Fruit fly (Drosophila melanogaster) whole organism, pupa: Measurements from ENCODE around the gene CG1835.

Experiments used
- CG10348 ChIP-seq: fragments of 200-800 bp; sonication (Bioruptor generic); IDR thresholded peaks from 2 replicates; pipeline ENCODE4 v1.3.6; 2022; ENCODE audit warnings: missing biosample characterization, missing genetic modification characterization
- CG12605 ChIP-seq: fragments of 200-800 bp; sonication (Bioruptor generic); IDR thresholded peaks from 2 replicates; pipeline ENCODE4 v1.3.6; 2022; ENCODE audit warnings: missing biosample characterization, missing genetic modification characterization
- CG13204 ChIP-seq: fragments of 200-800 bp; sonication (Bioruptor generic); optimal IDR thresholded peaks from 2 replicates; lab custom pipeline; 2018; ENCODE audit warnings: missing biosample characterization, mild to moderate bottlenecking, missing genetic modification characterization, moderate library complexity
- CG14655 ChIP-seq: fragments of 200-800 bp; sonication (Bioruptor generic); optimal IDR thresholded peaks from 3 replicates; lab custom pipeline; 2017; ENCODE audit warnings: mild to moderate bottlenecking, missing biosample characterization, missing genetic modification reagents, missing genetic modification characterization
- CG15710 ChIP-seq: fragments of 200-800 bp; sonication (Bioruptor generic); optimal IDR thresholded peaks from 2 replicates; lab custom pipeline; 2018; ENCODE audit warnings: missing biosample characterization, mild to moderate bottlenecking, missing genetic modification characterization, moderate library complexity
- CG17806 ChIP-seq: fragments of 200-800 bp; sonication (Bioruptor generic); optimal IDR thresholded peaks from 2 replicates; lab custom pipeline; 2018; ENCODE audit warnings: missing biosample characterization, mild to moderate bottlenecking, missing genetic modification characterization, moderate library complexity
- CG32121 ChIP-seq: fragments of 200-800 bp; sonication (Bioruptor generic); IDR thresholded peaks from 2 replicates; pipeline ENCODE4 v1.3.6; 2022; ENCODE audit warnings: missing biosample characterization, missing genetic modification characterization
- CG34367 ChIP-seq: fragments of 200-800 bp; sonication (Bioruptor generic); optimal IDR thresholded peaks from 2 replicates; lab custom pipeline; 2018; ENCODE audit warnings: missing biosample characterization, mild to moderate bottlenecking, missing genetic modification characterization
- CG4496 ChIP-seq: fragments of 200-800 bp; sonication (Bioruptor generic); IDR thresholded peaks from 3 replicates; pipeline ENCODE4 v1.3.6; 2022; ENCODE audit warnings: missing biosample characterization, missing genetic modification characterization
- CG8159 ChIP-seq: fragments of 200-800 bp; sonication (Bioruptor generic); optimal IDR thresholded peaks from 3 replicates; lab custom pipeline; 2018; ENCODE audit warnings: missing biosample characterization, mild to moderate bottlenecking, missing genetic modification characterization, moderate library complexity
- CG8301 ChIP-seq: fragments of 200-800 bp; sonication (Bioruptor generic); optimal IDR thresholded peaks from 2 replicates; lab custom pipeline; 2018; ENCODE audit warnings: missing biosample characterization, mild to moderate bottlenecking, missing genetic modification characterization
- CG9948 ChIP-seq: fragments of 200-800 bp; sonication (Bioruptor generic); optimal IDR thresholded peaks from 2 replicates; lab custom pipeline; 2018; ENCODE audit warnings: missing biosample characterization, mild to moderate bottlenecking, missing genetic modification characterization, moderate library complexity
- D1 ChIP-seq: fragments of 200-800 bp; sonication (Bioruptor generic); optimal IDR thresholded peaks from 2 replicates; lab custom pipeline; 2018; ENCODE audit warnings: missing biosample characterization, mild to moderate bottlenecking, missing genetic modification characterization, moderate library complexity
- EcR ChIP-seq: fragments of 200-800 bp; sonication (Bioruptor generic); optimal IDR thresholded peaks from 3 replicates; lab custom pipeline; 2019; ENCODE audit warnings: missing biosample characterization, missing genetic modification characterization, mild to moderate bottlenecking, moderate library complexity, missing genetic modification reagents
- Ets98B ChIP-seq: fragments of 200-800 bp; sonication (Bioruptor generic); IDR thresholded peaks from 2 replicates; pipeline ENCODE4 v1.3.6; 2022; ENCODE audit warnings: missing biosample characterization, missing genetic modification characterization
- Pif1A ChIP-seq: fragments of 200-800 bp; sonication (Bioruptor generic); optimal IDR thresholded peaks from 3 replicates; lab custom pipeline; 2016; ENCODE audit warnings: missing biosample characterization, missing genetic modification characterization
- Pif1B ChIP-seq: fragments of 200-800 bp; sonication (Bioruptor generic); optimal IDR thresholded peaks from 3 replicates; lab custom pipeline; 2016; ENCODE audit warnings: missing biosample characterization, missing genetic modification characterization
- Snoo ChIP-seq: fragments of 200-800 bp; sonication (Bioruptor generic); optimal IDR thresholded peaks from 3 replicates; lab custom pipeline; 2017; ENCODE audit warnings: missing biosample characterization, mild to moderate bottlenecking, missing genetic modification characterization, inconsistent platforms
- fd96Ca ChIP-seq: fragments of 200-800 bp; sonication (Bioruptor generic); IDR thresholded peaks from 3 replicates; pipeline ENCODE4 v1.3.6; 2022; ENCODE audit warnings: missing biosample characterization, missing genetic modification characterization
- gl ChIP-seq: fragments of 200-800 bp; sonication (Bioruptor generic); optimal IDR thresholded peaks from 2 replicates; lab custom pipeline; 2018; ENCODE audit warnings: missing biosample characterization, mild to moderate bottlenecking, missing genetic modification characterization
- rn ChIP-seq: fragments of 200-800 bp; sonication (Bioruptor generic); IDR thresholded peaks from 2 replicates; pipeline ENCODE4 v1.3.6; 2022; ENCODE audit warnings: missing biosample characterization, missing genetic modification characterization

CG1835 gene

dm6 chrX:20638054-20638453, 23.7 kb upstream of the CG1835 start:
- TF ChIP-seq Snoo (tag; lab: Kevin White, UChicago) = no peak
- TF ChIP-seq rn (GFP tag; lab: Robert Waterston, UW) = no peak
- TF ChIP-seq CG34367 (tag; lab: Kevin White, UChicago) = no peak
- TF ChIP-seq fd96Ca = no peak
- TF ChIP-seq gl (tag; lab: Kevin White, UChicago) = no peak
- no peak for TF ChIP-seq Ets98B (GFP tag; lab: Robert Waterston, UW)
- no peak for TF ChIP-seq CG17806 (tag; lab: Kevin White, UChicago)
- TF ChIP-seq CG32121 = no peak

dm6 chrX:20643385-20643784, 18.3 kb upstream of the CG1835 start:
- TF ChIP-seq gl (tag; lab: Kevin White, UChicago) (no peak), rn (GFP tag; lab: Robert Waterston, UW) (no peak), CG10348 (GFP tag; lab: Robert Waterston, UW) (no peak), Ets98B (GFP tag; lab: Robert Waterston, UW) (no peak), CG4496 (GFP tag; lab: Robert Waterston, UW) (no peak), CG32121 (no peak), CG12605 (GFP tag; lab: Robert Waterston, UW) (no peak), fd96Ca (no peak), D1 (tag; lab: Kevin White, UChicago) (no peak)
- TF ChIP-seq, all 21 proteins: peak for 0

DNA sequence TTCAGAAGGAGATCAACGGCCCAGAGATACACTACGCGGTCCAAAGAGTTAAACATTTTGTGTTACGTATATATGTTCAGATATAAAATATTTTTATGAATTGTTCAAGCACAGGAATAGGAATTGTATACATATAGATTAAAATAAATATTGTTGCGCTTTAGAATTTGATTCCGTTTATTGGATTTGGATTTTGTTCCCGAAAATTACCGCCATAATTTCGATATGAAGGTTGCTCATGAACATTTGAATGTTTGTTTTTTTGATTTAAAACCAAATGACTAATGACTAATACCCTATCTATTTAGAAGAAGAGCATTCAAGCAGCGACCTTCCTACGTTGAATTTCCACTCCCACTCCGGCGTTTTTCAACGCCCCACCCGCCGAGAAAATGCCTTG, 17.8 kb upstream of the CG1835 start:
- TF ChIP-seq CG14655 (GFP tag; lab: Kevin White, UChicago) (no peak), Pif1B (GFP tag; lab: Kevin White, UChicago) (no peak), Snoo (tag; lab: Kevin White, UChicago) (no peak), CG4496 (GFP tag; lab: Robert Waterston, UW) (no peak), CG15710 (tag; lab: Kevin White, UChicago) (no peak), rn (GFP tag; lab: Robert Waterston, UW) (no peak), CG12605 (GFP tag; lab: Robert Waterston, UW) (no peak), CG32121 (no peak), CG13204 (no peak), CG8301 (tag; lab: Kevin White, UChicago) (no peak), Ets98B (GFP tag; lab: Robert Waterston, UW) (no peak), CG17806 (tag; lab: Kevin White, UChicago) (no peak), fd96Ca (no peak), gl (tag; lab: Kevin White, UChicago) (no peak), CG8159 (tag; lab: Kevin White, UChicago) (no peak)
- TF ChIP-seq, all 21 proteins: peak for 0

DNA sequence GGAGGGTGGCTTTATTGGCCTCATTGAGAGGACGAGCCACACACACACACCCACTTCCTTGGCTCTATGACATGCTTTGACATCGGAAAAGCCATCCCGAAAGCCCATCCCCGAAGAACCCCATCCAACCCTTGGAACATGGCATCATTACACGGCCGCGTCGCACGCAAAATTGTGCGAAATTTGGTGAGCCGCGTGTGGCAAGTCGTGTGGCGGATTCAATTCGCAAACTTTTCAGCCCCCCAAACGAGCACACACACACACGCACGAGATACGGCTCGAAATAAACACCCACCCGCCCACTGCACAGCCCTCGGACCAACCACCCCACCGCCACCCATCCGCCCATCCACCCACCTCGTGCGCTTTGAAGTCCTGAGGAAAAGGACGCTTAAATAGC, 15.5 kb upstream of the CG1835 start:
- no peak for TF ChIP-seq gl (tag; lab: Kevin White, UChicago)
- no peak for TF ChIP-seq EcR (GFP tag; lab: Kevin White, UChicago)
- TF ChIP-seq Pif1A (GFP tag; lab: Kevin White, UChicago) = no peak
- no peak for TF ChIP-seq CG8159 (tag; lab: Kevin White, UChicago)
- TF ChIP-seq CG12605 (GFP tag; lab: Robert Waterston, UW) = no peak
- TF ChIP-seq CG17806 (tag; lab: Kevin White, UChicago) = no peak
- TF ChIP-seq Ets98B (GFP tag; lab: Robert Waterston, UW) = no peak
- TF ChIP-seq CG4496 (GFP tag; lab: Robert Waterston, UW) = no peak
- no peak for TF ChIP-seq CG15710 (tag; lab: Kevin White, UChicago)
- TF ChIP-seq Pif1B (GFP tag; lab: Kevin White, UChicago) = no peak
- TF ChIP-seq CG13204 = no peak
- TF ChIP-seq CG10348 (GFP tag; lab: Robert Waterston, UW) = no peak
- TF ChIP-seq CG14655 (GFP tag; lab: Kevin White, UChicago) = no peak
- TF ChIP-seq CG9948 (tag; lab: Kevin White, UChicago) = no peak
- no peak for TF ChIP-seq D1 (tag; lab: Kevin White, UChicago)

DNA sequence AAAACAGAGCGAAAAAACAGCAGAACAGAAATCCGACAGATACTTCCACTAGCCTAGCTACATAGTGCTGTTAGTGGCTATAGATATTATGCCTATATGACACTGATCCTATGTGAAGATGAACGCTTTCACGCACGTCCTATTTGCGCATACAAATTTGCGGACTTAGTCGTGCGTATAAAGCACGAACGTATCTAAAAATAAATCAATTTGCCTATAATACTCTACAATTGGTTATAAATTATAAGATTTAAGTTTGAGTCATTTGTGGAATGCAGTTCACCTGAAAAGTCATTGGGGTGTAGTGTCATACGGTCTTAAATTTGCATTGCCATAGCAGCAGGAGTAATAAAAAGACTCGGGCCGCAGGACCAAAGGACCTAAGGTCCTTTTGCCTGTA, 9.4 kb upstream of the CG1835 start:
- TF ChIP-seq CG8159 (tag; lab: Kevin White, UChicago) = no peak
- TF ChIP-seq CG8301 (tag; lab: Kevin White, UChicago) = no peak
- TF ChIP-seq CG4496 (GFP tag; lab: Robert Waterston, UW) = no peak
- TF ChIP-seq CG13204 = no peak
- TF ChIP-seq Pif1B (GFP tag; lab: Kevin White, UChicago) = no peak
- TF ChIP-seq CG14655 (GFP tag; lab: Kevin White, UChicago) = no peak
- no peak for TF ChIP-seq CG9948 (tag; lab: Kevin White, UChicago)
- no peak for TF ChIP-seq CG34367 (tag; lab: Kevin White, UChicago)
- TF ChIP-seq Ets98B (GFP tag; lab: Robert Waterston, UW) = no peak

- TF ChIP-seq CG17806 (tag; lab: Kevin White, UChicago) = no peak
- no peak for TF ChIP-seq Pif1B (GFP tag; lab: Kevin White, UChicago)
- peak; percentile 29 for TF ChIP-seq CG14655 (GFP tag; lab: Kevin White, UChicago)
- TF ChIP-seq Ets98B (GFP tag; lab: Robert Waterston, UW) = peak; percentile 60
- TF ChIP-seq fd96Ca = peak; percentile 78
- no peak; the same call in 1 of the 2 replicates for TF ChIP-seq CG32121
- no peak for TF ChIP-seq EcR (GFP tag; lab: Kevin White, UChicago)
- TF ChIP-seq CG13204 = no peak
- TF ChIP-seq CG34367 (tag; lab: Kevin White, UChicago) = no peak
- TF ChIP-seq rn (GFP tag; lab: Robert Waterston, UW) = no peak
- no peak for TF ChIP-seq gl (tag; lab: Kevin White, UChicago)
- no peak for TF ChIP-seq D1 (tag; lab: Kevin White, UChicago)
- TF ChIP-seq CG12605 (GFP tag; lab: Robert Waterston, UW) = 0 out of 2 replicates have a peak, but pooled peaks have one; percentile 25
- 0 out of 2 replicates have a peak, but pooled peaks have one; percentile 44 for TF ChIP-seq CG10348 (GFP tag; lab: Robert Waterston, UW)
- TF ChIP-seq CG8301 (tag; lab: Kevin White, UChicago) = peak; percentile 2
- peak; percentile 74 for TF ChIP-seq CG4496 (GFP tag; lab: Robert Waterston, UW)
- peak; percentile 23 for TF ChIP-seq CG9948 (tag; lab: Kevin White, UChicago)
- no peak for TF ChIP-seq CG15710 (tag; lab: Kevin White, UChicago)
- TF ChIP-seq Snoo (tag; lab: Kevin White, UChicago) = peak; percentile 36
- TF ChIP-seq CG8159 (tag; lab: Kevin White, UChicago) = peak; percentile 39
- peak; percentile 33 for TF ChIP-seq Pif1A (GFP tag; lab: Kevin White, UChicago)
These were observed 6.7 kb upstream of the CG1835 start for dm6 chrX:20654954-20655391.
